Fruit fly (Drosophila melanogaster) whole organism, embryonic: ENCODE data around the gene Tcs4.
A peak's percentile ranks its signal among the peaks of the same experiment; 100 is the strongest.

Experiments used
- Antp ChIP-seq: fragments of 200-800 bp; sonication (Bioruptor generic); optimal IDR thresholded peaks from 3 replicates; lab custom pipeline; 2016; ENCODE audit warnings: missing biosample characterization, missing genetic modification characterization
- CG10462 ChIP-seq: fragments of 200-800 bp; sonication (Bioruptor generic); optimal IDR thresholded peaks from 2 replicates; lab custom pipeline; 2016; ENCODE audit warnings: missing biosample characterization, missing genetic modification characterization
- CG10565 ChIP-seq: fragments of 200-800 bp; sonication (Bioruptor generic); optimal IDR thresholded peaks from 3 replicates; lab custom pipeline; 2016; ENCODE audit warnings: missing biosample characterization, mild to moderate bottlenecking, missing genetic modification characterization
- CG11247 ChIP-seq: fragments of 200-800 bp; sonication (Bioruptor generic); IDR thresholded peaks from 2 replicates; pipeline ENCODE4 v1.3.6; 2022; ENCODE audit warnings: missing biosample characterization, missing genetic modification characterization
- CG11398 ChIP-seq: fragments of 200-800 bp; sonication (Bioruptor generic); optimal IDR thresholded peaks from 2 replicates; lab custom pipeline; 2016; ENCODE audit warnings: missing biosample characterization, missing genetic modification characterization
- CG11696 ChIP-seq: fragments of 200-800 bp; sonication (Bioruptor generic); IDR thresholded peaks from 2 replicates; pipeline ENCODE4 v1.3.6; 2022; ENCODE audit warnings: missing biosample characterization, missing genetic modification characterization
- CG11723 ChIP-seq: fragments of 200-800 bp; sonication (Bioruptor generic); optimal IDR thresholded peaks from 2 replicates; lab custom pipeline; 2017; ENCODE audit warnings: missing biosample characterization, mild to moderate bottlenecking, missing genetic modification characterization
- CG12104 ChIP-seq: fragments of 200-800 bp; sonication (Bioruptor generic); optimal IDR thresholded peaks from 3 replicates; lab custom pipeline; 2016; ENCODE audit warnings: missing biosample characterization, missing genetic modification characterization
- CG12391 ChIP-seq: fragments of 200-800 bp; sonication (Bioruptor generic); optimal IDR thresholded peaks from 3 replicates; lab custom pipeline; 2018; ENCODE audit warnings: missing biosample characterization, mild to moderate bottlenecking, missing genetic modification characterization, moderate library complexity
- CG13424 ChIP-seq: fragments of 200-800 bp; sonication (Bioruptor generic); optimal IDR thresholded peaks from 2 replicates; lab custom pipeline; 2019; ENCODE audit warnings: missing biosample characterization, mild to moderate bottlenecking, missing genetic modification characterization, moderate library complexity
- CG17829 ChIP-seq: fragments of 200-800 bp; optimal IDR thresholded peaks from 2 replicates; lab custom pipeline; 2019; ENCODE audit warnings: missing biosample characterization, mild to moderate bottlenecking, missing genetic modification characterization, moderate library complexity
- CG17912 ChIP-seq: fragments of 200-800 bp; sonication (Bioruptor generic); optimal IDR thresholded peaks from 2 replicates; lab custom pipeline; 2018; ENCODE audit warnings: missing biosample characterization, mild to moderate bottlenecking, missing genetic modification characterization
- CG2116 ChIP-seq: fragments of 200-800 bp; sonication (Bioruptor generic); optimal IDR thresholded peaks from 3 replicates; lab custom pipeline; 2018; ENCODE audit warnings: missing biosample characterization, mild to moderate bottlenecking, missing genetic modification characterization
- CG2129 ChIP-seq: fragments of 200-800 bp; sonication (Bioruptor generic); IDR thresholded peaks from 2 replicates; pipeline ENCODE4 v1.3.6; 2022; ENCODE audit warnings: missing biosample characterization, missing genetic modification characterization; ENCODE audit not compliant: partially characterized antibody
- CG31388 ChIP-seq: fragments of 200-800 bp; sonication (Bioruptor generic); optimal IDR thresholded peaks from 2 replicates; lab custom pipeline; 2016; ENCODE audit warnings: missing biosample characterization, missing genetic modification characterization
- CG3847 ChIP-seq: fragments of 200-800 bp; sonication (Bioruptor generic); IDR thresholded peaks from 2 replicates; pipeline ENCODE4 v1.3.6; 2022; ENCODE audit warnings: missing biosample characterization, missing genetic modification characterization
- CG42726 ChIP-seq: fragments of 200-800 bp; sonication (Bioruptor generic); IDR thresholded peaks from 2 replicates; pipeline ENCODE4 v1.3.6; 2022; ENCODE audit warnings: missing biosample characterization, missing genetic modification characterization; ENCODE audit not compliant: partially characterized antibody
- CG5180 ChIP-seq: fragments of 200-800 bp; sonication (Bioruptor generic); optimal IDR thresholded peaks from 3 replicates; lab custom pipeline; 2017; ENCODE audit warnings: missing biosample characterization, missing genetic modification characterization, mild to moderate bottlenecking, moderate library complexity, missing genetic modification reagents
- CG5953 ChIP-seq: fragments of 200-800 bp; sonication (Bioruptor generic); IDR thresholded peaks from 2 replicates; pipeline ENCODE4 v1.3.6; 2022; ENCODE audit warnings: missing biosample characterization, missing genetic modification characterization
- CG6254 ChIP-seq: fragments of 200-800 bp; sonication (Bioruptor generic); optimal IDR thresholded peaks from 3 replicates; lab custom pipeline; 2017; ENCODE audit warnings: mild to moderate bottlenecking, missing biosample characterization, missing genetic modification reagents, missing genetic modification characterization
- CG6791 ChIP-seq: fragments of 200-800 bp; sonication (Bioruptor generic); IDR thresholded peaks from 3 replicates; pipeline ENCODE4 v1.3.6; 2022; ENCODE audit warnings: missing biosample characterization, missing genetic modification characterization; ENCODE audit not compliant: partially characterized antibody
- CG6813 ChIP-seq: fragments of 200-800 bp; sonication (Bioruptor generic); optimal IDR thresholded peaks from 2 replicates; lab custom pipeline; 2017; ENCODE audit warnings: missing biosample characterization, missing genetic modification characterization, mild to moderate bottlenecking, moderate library complexity, missing genetic modification reagents
- CG6854 ChIP-seq: fragments of 200-800 bp; sonication (Bioruptor generic); optimal IDR thresholded peaks from 3 replicates; lab custom pipeline; 2017; ENCODE audit warnings: missing biosample characterization, mild to moderate bottlenecking, missing genetic modification characterization
- CG7928 ChIP-seq: fragments of 200-800 bp; sonication (Bioruptor generic); optimal IDR thresholded peaks from 2 replicates; lab custom pipeline; 2017; ENCODE audit warnings: missing biosample characterization, mild to moderate bottlenecking, missing genetic modification characterization
- CG9817 ChIP-seq: fragments of 200-800 bp; sonication (Bioruptor generic); optimal IDR thresholded peaks from 2 replicates; lab custom pipeline; 2018; ENCODE audit warnings: missing biosample characterization, mild to moderate bottlenecking, missing genetic modification characterization, moderate library complexity
- Dip2 ChIP-seq: fragments of 200-800 bp; sonication (Bioruptor generic); IDR thresholded peaks from 2 replicates; pipeline ENCODE4 v1.3.6; 2022; ENCODE audit warnings: missing biosample characterization, missing genetic modification characterization
- E2f2 ChIP-seq: fragments of 200-800 bp; sonication (Bioruptor generic); IDR thresholded peaks from 2 replicates; pipeline ENCODE4 v1.3.6; 2022; ENCODE audit warnings: missing biosample characterization, missing genetic modification characterization
- Eip74EF ChIP-seq, 2 experiments: fragments of 200-800 bp in 1 of 2; fragments of >200 bp in 1 of 2; sonication (Bioruptor generic) in 1 of 2; optimal IDR thresholded peaks; 2 replicates each; lab custom pipeline; 2017 to 2019; ENCODE audit warnings: missing biosample characterization in 2 of 2, missing genetic modification characterization in 2 of 2, mild to moderate bottlenecking in 1 of 2, moderate library complexity in 1 of 2
- Fer2 ChIP-seq: fragments of 200-800 bp; sonication (Bioruptor generic); optimal IDR thresholded peaks from 2 replicates; lab custom pipeline; 2018; ENCODE audit warnings: missing biosample characterization, mild to moderate bottlenecking, missing genetic modification characterization, moderate library complexity
- HLH3B ChIP-seq: fragments of 200-800 bp; sonication (Bioruptor generic); IDR thresholded peaks from 2 replicates; pipeline ENCODE4 v1.3.6; 2022; ENCODE audit warnings: missing biosample characterization, missing genetic modification characterization
- HLH4C ChIP-seq: fragments of 200-800 bp; sonication (Bioruptor generic); IDR thresholded peaks from 3 replicates; pipeline ENCODE4 v1.3.6; 2022; ENCODE audit warnings: missing biosample characterization, missing genetic modification characterization; ENCODE audit not compliant: partially characterized antibody
- Jarid2 ChIP-seq: fragments of 200-800 bp; sonication (Bioruptor generic); optimal IDR thresholded peaks from 3 replicates; lab custom pipeline; 2017; ENCODE audit warnings: mild to moderate bottlenecking, missing biosample characterization, missing genetic modification reagents, missing genetic modification characterization
- Myb ChIP-seq: fragments of 200-800 bp; sonication (Bioruptor generic); optimal IDR thresholded peaks from 2 replicates; lab custom pipeline; 2016; ENCODE audit warnings: missing biosample characterization, missing genetic modification characterization
- Scr ChIP-seq: fragments of 200-800 bp; sonication (Bioruptor generic); IDR thresholded peaks from 2 replicates; pipeline ENCODE4 v1.3.6; 2022; ENCODE audit warnings: missing biosample characterization, missing genetic modification characterization; ENCODE audit not compliant: partially characterized antibody
- Sry-β ChIP-seq: fragments of 200-800 bp; sonication (Bioruptor generic); optimal IDR thresholded peaks from 2 replicates; lab custom pipeline; 2018; ENCODE audit warnings: missing biosample characterization, mild to moderate bottlenecking, missing genetic modification characterization, moderate library complexity
- br ChIP-seq: fragments of >200 bp; optimal IDR thresholded peaks from 2 replicates; lab custom pipeline; 2017
- btn ChIP-seq: fragments of 200-800 bp; sonication (Bioruptor generic); optimal IDR thresholded peaks from 2 replicates; lab custom pipeline; 2016; ENCODE audit warnings: missing biosample characterization, missing genetic modification characterization
- cg ChIP-seq: fragments of 200-800 bp; sonication (Bioruptor generic); optimal IDR thresholded peaks from 3 replicates; lab custom pipeline; 2019; ENCODE audit warnings: missing biosample characterization, mild to moderate bottlenecking, missing genetic modification characterization, moderate library complexity
- gsb-n ChIP-seq: fragments of 200-800 bp; sonication (Bioruptor generic); optimal IDR thresholded peaks from 3 replicates; lab custom pipeline; 2018; ENCODE audit warnings: missing biosample characterization, mild to moderate bottlenecking, missing genetic modification characterization
- lov ChIP-seq, 2 experiments: fragments of 200-800 bp in 1 of 2; fragments of >200 bp in 1 of 2; sonication (Bioruptor generic) in 1 of 2; IDR thresholded peaks in 1 of 2; optimal IDR thresholded peaks in 1 of 2; 2 replicates in 1 of 2; 3 replicates in 1 of 2; pipeline versions ENCODE4 v1.3.6 to Lab custom; 2017 to 2022; ENCODE audit warnings: missing biosample characterization in 1 of 2, missing genetic modification characterization in 1 of 2
- nerfin-2 ChIP-seq: fragments of 200-800 bp; sonication (Bioruptor generic); IDR thresholded peaks from 2 replicates; pipeline ENCODE4 v1.3.6; 2022; ENCODE audit warnings: missing biosample characterization, missing genetic modification characterization; ENCODE audit not compliant: partially characterized antibody
- prd ChIP-seq, 3 experiments: fragments of >200 bp in 2 of 3; fragments of 200-800 bp in 1 of 3; sonication (Bioruptor generic) in 1 of 3; optimal IDR thresholded peaks in 2 of 3; IDR thresholded peaks in 1 of 3; 2 replicates in 2 of 3; 3 replicates in 1 of 3; pipeline versions ENCODE4 v1.3.6 to Lab custom; 2017 to 2022; ENCODE audit warnings: missing biosample characterization in 1 of 3, missing genetic modification characterization in 1 of 3
- pros ChIP-seq: fragments of 200-800 bp; sonication (Bioruptor generic); optimal IDR thresholded peaks from 3 replicates; lab custom pipeline; 2019; ENCODE audit warnings: missing biosample characterization, mild to moderate bottlenecking, missing genetic modification characterization, moderate library complexity
- psq ChIP-seq: fragments of 200-800 bp; sonication (Bioruptor generic); optimal IDR thresholded peaks from 2 replicates; lab custom pipeline; 2017; ENCODE audit warnings: missing biosample characterization, missing genetic modification characterization
- ro ChIP-seq: fragments of 200-800 bp; sonication (Bioruptor generic); IDR thresholded peaks from 2 replicates; pipeline ENCODE4 v1.3.6; 2022; ENCODE audit warnings: missing biosample characterization, missing genetic modification characterization
- scrt ChIP-seq: fragments of 200-800 bp; sonication (Bioruptor generic); optimal IDR thresholded peaks from 2 replicates; lab custom pipeline; 2018; ENCODE audit warnings: missing biosample characterization, mild to moderate bottlenecking, missing genetic modification characterization, moderate library complexity
- sisA ChIP-seq: fragments of 200-800 bp; sonication (Bioruptor generic); IDR thresholded peaks from 2 replicates; pipeline ENCODE4 v1.3.6; 2022; ENCODE audit warnings: missing biosample characterization, missing genetic modification characterization
- sna ChIP-seq: fragments of 200-800 bp; sonication (Bioruptor generic); IDR thresholded peaks from 2 replicates; pipeline ENCODE4 v1.3.6; 2022; ENCODE audit warnings: missing biosample characterization, missing genetic modification characterization; ENCODE audit not compliant: partially characterized antibody

Gene Tcs4

DNA sequence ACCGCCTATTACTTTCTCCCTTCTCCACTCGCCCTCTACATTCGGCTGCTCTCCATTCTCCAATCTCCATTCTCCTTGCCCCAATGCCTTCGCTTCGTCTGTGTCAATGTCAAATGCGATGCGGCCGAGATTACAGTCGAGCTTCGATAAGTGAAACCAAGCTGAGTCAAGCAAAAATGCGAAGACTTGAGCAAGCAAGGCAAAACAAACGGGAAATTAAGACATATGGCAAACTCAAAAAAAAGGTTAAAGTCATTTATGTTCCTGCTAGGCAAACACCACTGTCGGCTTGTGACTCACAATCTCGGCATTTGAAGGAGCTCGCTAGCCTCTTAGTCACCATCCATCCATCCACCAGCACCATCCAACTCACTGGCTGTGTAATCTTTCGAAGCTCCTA is 33.1 kb downstream of the Tcs4 start (continued):
- peak; percentile 91 for TF ChIP-seq HLH3B (GFP tag; lab: Robert Waterston, UW)
- TF ChIP-seq HLH4C (GFP tag; lab: Robert Waterston, UW): no peak
- peak; percentile 89 for TF ChIP-seq btn (GFP tag; lab: Kevin White, UChicago)
- peak; percentile 92 for TF ChIP-seq CG6813 (GFP tag; lab: Kevin White, UChicago)
- peak; percentile 86 for TF ChIP-seq ro (GFP tag; lab: Robert Waterston, UW)
- peak; percentile 73 for TF ChIP-seq CG31388
- TF ChIP-seq sisA (GFP tag; lab: Robert Waterston, UW): peak; percentile 95
- TF ChIP-seq psq (GFP tag; lab: Kevin White, UChicago): peak; percentile 80
- TF ChIP-seq Sry-β (GFP tag; lab: Kevin White, UChicago): peak; percentile 54
- peak; percentile 87 for TF ChIP-seq scrt (GFP tag; lab: Kevin White, UChicago)
- TF ChIP-seq CG11696 (GFP tag; lab: Robert Waterston, UW): peak; percentile 78
- peak; percentile 74 for TF ChIP-seq CG2116
- TF ChIP-seq CG3847: peak; percentile 95
- TF ChIP-seq CG6854 (GFP tag; lab: Kevin White, UChicago): peak; percentile 79
- TF ChIP-seq Jarid2 (GFP tag; lab: Kevin White, UChicago): peak; percentile 54
- peak; percentile 99 for TF ChIP-seq Antp (GFP tag; lab: Kevin White, UChicago)
- TF ChIP-seq CG5953: peak; percentile 96
- TF ChIP-seq lov (optimal IDR thresholded peaks at IDR 0.05; lab: Kevin White, UChicago): no peak
- peak; percentile 95 for TF ChIP-seq lov (GFP tag; IDR thresholded peaks at IDR 0.05; lab: Robert Waterston, UW)
- TF ChIP-seq CG9817 (tag; lab: Kevin White, UChicago): peak; percentile 97
- TF ChIP-seq cg (GFP tag; lab: Kevin White, UChicago): no peak
- peak; percentile 97 for TF ChIP-seq CG11398 (GFP tag; lab: Kevin White, UChicago)
- TF ChIP-seq Dip2 (GFP tag; lab: Robert Waterston, UW): peak; percentile 45; the same call in 1 of the 2 replicates
- no peak for TF ChIP-seq prd (optimal IDR thresholded peaks at IDR 0.05; lab: Kevin White, UChicago)
- peak; percentile 95 for TF ChIP-seq prd (GFP tag; IDR thresholded peaks at IDR 0.05; lab: Robert Waterston, UW)
- TF ChIP-seq CG11723 (GFP tag; lab: Kevin White, UChicago): peak; percentile 96
- peak in 1 of 2 experiments; percentile 91 for TF ChIP-seq Eip74EF (GFP tag; optimal IDR thresholded peaks at IDR 0.05; lab: Kevin White, UChicago)
- TF ChIP-seq nerfin-2 (GFP tag; lab: Robert Waterston, UW): no peak
- peak; percentile 74 for TF ChIP-seq CG5180
- no peak for TF ChIP-seq CG2129 (GFP tag; lab: Robert Waterston, UW)
- peak; percentile 80 for TF ChIP-seq E2f2 (GFP tag; lab: Robert Waterston, UW)
- peak; percentile 96 for TF ChIP-seq gsb-n (tag; lab: Kevin White, UChicago)
- TF ChIP-seq br (lab: Kevin White, UChicago): no peak
- peak; percentile 96 for TF ChIP-seq CG12391
- TF ChIP-seq Myb (GFP tag; lab: Kevin White, UChicago): peak; percentile 90
- TF ChIP-seq pros: peak; percentile 99
- no peak for TF ChIP-seq CG6791 (GFP tag; lab: Robert Waterston, UW)
- no peak for TF ChIP-seq sna (GFP tag; lab: Robert Waterston, UW)
- TF ChIP-seq CG13424 (tag; lab: Kevin White, UChicago): peak; percentile 93
- TF ChIP-seq CG7928: peak; percentile 70
- TF ChIP-seq CG10565 (GFP tag; lab: Kevin White, UChicago): peak; percentile 90
- TF ChIP-seq Fer2 (tag; lab: Kevin White, UChicago): peak; percentile 85
- TF ChIP-seq CG42726 (GFP tag; lab: Robert Waterston, UW): no peak
- TF ChIP-seq CG6254: peak; percentile 91
- TF ChIP-seq CG11247: peak; percentile 93
- peak; percentile 94 for TF ChIP-seq CG17829 (tag; lab: Kevin White, UChicago)
- TF ChIP-seq CG12104 (GFP tag; lab: Kevin White, UChicago): peak; percentile 89
- TF ChIP-seq Scr (GFP tag; lab: Robert Waterston, UW): no peak
- peak; percentile 94 for TF ChIP-seq CG10462
- peak; percentile 96 for TF ChIP-seq CG17912 (GFP tag; lab: Kevin White, UChicago)
